Fruit fly (Drosophila melanogaster) ovary, adult (tissue): Measurements from ENCODE around the gene topi.

Experiments used
- CG17801 ChIP-seq: fragments of 200-800 bp; optimal IDR thresholded peaks from 2 replicates; lab custom pipeline; 2019; ENCODE audit warnings: missing biosample characterization, mild to moderate bottlenecking, missing genetic modification characterization, moderate library complexity; ENCODE audit not compliant: partially characterized antibody

The topi gene

DNA sequence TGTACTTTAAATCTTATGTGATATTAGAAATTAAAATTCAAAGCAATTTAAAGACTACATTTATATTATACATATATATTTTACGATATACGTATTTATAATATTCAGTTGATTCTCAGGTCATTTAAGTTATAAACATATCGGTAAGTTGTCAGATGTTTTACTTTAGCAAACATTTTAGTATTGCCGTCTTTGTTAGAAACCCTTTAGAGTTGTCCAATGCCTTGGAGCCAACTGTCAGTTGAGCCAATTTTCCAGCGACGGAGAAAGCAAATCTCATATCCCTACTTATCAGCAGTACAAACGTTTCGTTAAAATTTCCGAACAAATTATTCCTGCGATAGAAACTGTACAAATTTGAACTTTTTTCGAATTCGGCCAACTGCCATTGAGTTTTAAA, at the start of gene topi:
TSS of gene topi (plus strand) at position 301 of the 400 bp plus-strand sequence.
- no peak for TF ChIP-seq CG17801 (GFP tag; lab: Kevin White, UChicago)

- TF ChIP-seq CG17801 (GFP tag; lab: Kevin White, UChicago) = no peak
These were observed 49.6 kb upstream of the topi start, which contains the start of gene hyd for dm6 chr3R:9725121-9725956. TSS of gene hyd (minus strand) at chr3R:9725615.

DNA sequence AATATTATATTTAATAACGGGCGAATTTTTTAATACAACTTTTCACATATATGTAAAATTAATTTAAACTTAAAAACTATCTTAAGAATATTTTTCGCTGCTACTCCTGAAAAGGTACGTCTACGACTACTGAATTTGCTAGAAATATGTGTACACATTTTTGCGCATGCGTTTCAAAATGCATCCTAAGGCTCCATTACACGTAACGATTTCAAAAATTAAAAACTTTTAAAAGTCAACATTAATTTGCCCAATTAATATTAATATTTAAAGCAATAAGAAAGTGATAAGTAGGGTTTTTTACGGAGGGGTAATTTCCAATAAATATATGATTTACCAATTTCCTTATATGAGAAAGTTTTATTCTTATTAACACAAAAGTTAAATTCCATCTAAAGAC, 44.1 kb upstream of the topi start, which contains the start of gene FoxP:
TSS of gene FoxP (minus strand) at position 89 of the 400 bp plus-strand sequence.
- no peak for TF ChIP-seq CG17801 (GFP tag; lab: Kevin White, UChicago)

dm6 chr3R:9733150-9733549, 41.8 kb upstream of the topi start, which contains the start of gene alphaTub85E:
TSS of gene alphaTub85E (minus strand) at chr3R:9733250.
- no peak for TF ChIP-seq CG17801 (GFP tag; lab: Kevin White, UChicago)

DNA sequence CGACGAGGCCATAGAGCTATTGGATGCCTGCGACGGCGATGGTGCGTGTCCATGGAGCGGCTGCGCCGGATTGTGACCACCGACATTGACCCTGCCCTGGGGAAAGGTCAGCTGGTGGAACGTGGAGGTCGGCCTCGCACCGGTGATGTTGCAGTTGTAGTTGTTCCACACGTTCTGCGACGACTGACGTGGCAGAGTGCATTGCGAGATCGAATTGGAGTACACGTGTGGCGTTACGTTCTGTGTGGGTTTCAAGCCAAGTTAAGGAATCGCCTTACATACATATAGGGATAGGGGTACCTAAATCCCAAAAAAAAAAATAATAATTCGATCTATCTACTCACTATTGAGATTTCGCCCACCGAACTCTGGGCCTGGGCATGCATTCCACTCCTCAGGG, 39.8 kb upstream of the topi start:
- TF ChIP-seq CG17801 (GFP tag; lab: Kevin White, UChicago) = no peak

DNA sequence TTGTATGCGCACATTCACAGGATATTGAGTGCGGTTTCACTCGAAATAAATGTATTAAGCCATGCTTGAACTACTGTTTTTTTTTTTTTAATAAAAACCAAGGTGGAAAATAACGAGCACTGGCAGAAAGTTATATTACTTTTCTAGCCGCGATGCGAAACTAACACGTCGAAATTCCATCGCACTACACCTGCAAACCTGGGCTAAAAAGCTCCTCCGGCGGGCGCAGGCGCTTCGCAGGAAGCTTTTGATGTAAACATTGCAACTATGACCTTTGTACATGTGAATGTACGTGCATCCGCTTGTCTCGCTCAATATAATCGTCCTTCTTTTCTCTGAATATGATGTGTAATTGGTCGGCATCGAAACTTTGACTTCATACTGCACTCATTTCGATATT, 35.1 kb upstream of the topi start, which contains the start of gene side-VII:
TSS of gene side-VII (minus strand) at position 187 of the 400 bp plus-strand sequence.
- no peak for TF ChIP-seq CG17801 (GFP tag; lab: Kevin White, UChicago)

dm6 chr3R:9740713-9741112, 34.2 kb upstream of the topi start, which contains the start of gene Pnn:
TSS of gene Pnn (plus strand) at chr3R:9740899.
- peak; percentile 20 for TF ChIP-seq CG17801 (GFP tag; lab: Kevin White, UChicago)

dm6 chr3R:9743217-9743616, 31.7 kb upstream of the topi start, which contains the start of gene CG31415:
TSS of gene CG31415 (plus strand) at chr3R:9743517.
- no peak for TF ChIP-seq CG17801 (GFP tag; lab: Kevin White, UChicago)

DNA sequence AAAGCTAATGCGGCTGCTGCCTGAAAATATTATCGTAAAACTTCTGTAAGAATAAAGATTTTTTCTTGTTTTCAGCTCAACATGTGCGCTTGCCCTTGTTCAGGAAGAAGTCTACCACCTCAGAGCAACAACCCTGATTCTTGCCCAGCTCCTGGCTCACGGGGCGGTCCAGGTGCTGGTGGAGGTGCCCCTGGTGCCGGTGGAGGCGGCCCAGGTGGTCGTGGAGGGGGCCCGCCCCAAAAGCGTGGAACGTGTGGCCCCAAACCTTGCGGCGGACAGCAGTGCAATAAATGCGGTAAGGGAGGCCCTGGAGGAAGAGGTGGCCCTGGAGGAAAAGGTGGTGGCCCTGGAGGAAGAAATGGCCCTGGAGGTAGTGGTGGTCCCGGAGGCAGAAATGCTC, 30.9 kb upstream of the topi start:
- TF ChIP-seq CG17801 (GFP tag; lab: Kevin White, UChicago) = no peak

- no peak for TF ChIP-seq CG17801 (GFP tag; lab: Kevin White, UChicago)
These were observed 29.5 kb upstream of the topi start for dm6 chr3R:9745442-9745841.

DNA sequence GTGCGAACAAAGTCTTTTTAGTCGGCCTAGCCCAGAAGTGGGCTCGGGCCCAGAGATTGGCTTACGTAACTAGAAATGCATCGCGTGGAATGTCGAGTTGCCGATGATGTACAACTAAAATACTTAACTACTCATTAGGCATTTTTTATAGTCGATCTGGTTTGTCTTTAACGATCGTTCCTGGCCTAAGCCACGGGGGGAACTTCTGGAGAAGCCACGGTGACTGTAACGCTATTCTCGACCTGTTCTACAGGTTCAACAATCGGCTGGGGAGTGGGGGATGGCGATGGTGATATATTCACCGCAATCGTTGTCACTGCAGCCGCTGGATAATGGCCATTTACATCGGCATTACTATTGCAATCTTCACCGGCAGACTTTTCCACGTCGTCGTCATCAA, 28.7 kb upstream of the topi start, which contains the start of gene CG34409:
TSS of gene CG34409 (minus strand) at position 101 of the 400 bp plus-strand sequence.
- no peak for TF ChIP-seq CG17801 (GFP tag; lab: Kevin White, UChicago)

- peak; percentile 80 for TF ChIP-seq CG17801 (GFP tag; lab: Kevin White, UChicago)
These were observed 27.5 kb upstream of the topi start, which contains the start of gene CG12948 for dm6 chr3R:9747272-9747874. TSS of gene CG12948 (minus strand) at chr3R:9747744.

- no peak for TF ChIP-seq CG17801 (GFP tag; lab: Kevin White, UChicago)
These were observed 27.2 kb upstream of the topi start, which contains the start of gene PpD3 for dm6 chr3R:9747875-9747899. TSS of gene PpD3 (plus strand) at chr3R:9747875.

- no peak for TF ChIP-seq CG17801 (GFP tag; lab: Kevin White, UChicago)
These were observed 26.8 kb upstream of the topi start for dm6 chr3R:9747900-9748663.

- TF ChIP-seq CG17801 (GFP tag; lab: Kevin White, UChicago) = no peak
These were observed 20.4 kb upstream of the topi start, which contains the start of gene Tti1 for dm6 chr3R:9754487-9754886. TSS of gene Tti1 (minus strand) at chr3R:9754686.
